Fruit fly (Drosophila melanogaster) whole organism, embryonic: ENCODE data around the gene Jhbp16.
A peak's percentile ranks its signal among the peaks of the same experiment; 100 is the strongest.

Source experiments
- CG10147 ChIP-seq: fragments of 200-800 bp; sonication (Bioruptor generic); optimal IDR thresholded peaks from 2 replicates; lab custom pipeline; 2019; ENCODE audit warnings: missing biosample characterization, mild to moderate bottlenecking, missing genetic modification characterization, moderate library complexity
- CG10321 ChIP-seq: fragments of 200-800 bp; sonication (Bioruptor generic); IDR thresholded peaks from 2 replicates; pipeline ENCODE4 v1.3.6; 2022; ENCODE audit warnings: missing biosample characterization, missing genetic modification characterization
- CG10543 ChIP-seq: fragments of 200-800 bp; sonication (Bioruptor generic); optimal IDR thresholded peaks from 3 replicates; lab custom pipeline; 2017; ENCODE audit warnings: missing biosample characterization, mild to moderate bottlenecking, missing genetic modification characterization, moderate library complexity
- CG13296 ChIP-seq: fragments of 200-800 bp; sonication (Bioruptor generic); optimal IDR thresholded peaks from 3 replicates; lab custom pipeline; 2018; ENCODE audit warnings: missing biosample characterization, mild to moderate bottlenecking, missing genetic modification characterization
- CG13624 ChIP-seq: fragments of 200-800 bp; sonication (Bioruptor generic); optimal IDR thresholded peaks from 2 replicates; lab custom pipeline; 2016; ENCODE audit warnings: missing biosample characterization, missing genetic modification characterization
- CG13775 ChIP-seq: fragments of 200-800 bp; sonication (Bioruptor generic); optimal IDR thresholded peaks from 3 replicates; lab custom pipeline; 2017; ENCODE audit warnings: missing biosample characterization, mild to moderate bottlenecking, missing genetic modification characterization
- CG15073 ChIP-seq: fragments of 200-800 bp; sonication (Bioruptor generic); optimal IDR thresholded peaks from 2 replicates; lab custom pipeline; 2016; ENCODE audit warnings: missing biosample characterization, missing genetic modification characterization
- CG17186 ChIP-seq: fragments of 200-800 bp; sonication (Bioruptor generic); optimal IDR thresholded peaks from 3 replicates; lab custom pipeline; 2017; ENCODE audit warnings: missing biosample characterization, missing genetic modification reagents, missing genetic modification characterization
- CG31388 ChIP-seq: fragments of 200-800 bp; sonication (Bioruptor generic); optimal IDR thresholded peaks from 2 replicates; lab custom pipeline; 2016; ENCODE audit warnings: missing biosample characterization, missing genetic modification characterization
- CG32532 ChIP-seq: fragments of 200-800 bp; sonication (Bioruptor generic); IDR thresholded peaks from 2 replicates; pipeline ENCODE4 v1.3.6; 2022; ENCODE audit warnings: missing biosample characterization, missing genetic modification characterization
- CG34224 ChIP-seq: fragments of 200-800 bp; sonication (Bioruptor generic); IDR thresholded peaks from 3 replicates; pipeline ENCODE4 v1.3.6; 2022; ENCODE audit warnings: missing biosample characterization, missing genetic modification characterization; ENCODE audit not compliant: partially characterized antibody
- CG3726 ChIP-seq: fragments of 200-800 bp; sonication (Bioruptor generic); IDR thresholded peaks from 3 replicates; pipeline ENCODE4, ENCODE4 v1.3.6; 2022; ENCODE audit warnings: missing biosample characterization, missing genetic modification characterization
- CG3838 ChIP-seq: fragments of 200-800 bp; sonication (Bioruptor generic); optimal IDR thresholded peaks from 3 replicates; lab custom pipeline; 2016; ENCODE audit warnings: missing biosample characterization, missing genetic modification characterization
- CG4328 ChIP-seq: fragments of 200-800 bp; sonication (Bioruptor generic); optimal IDR thresholded peaks from 3 replicates; lab custom pipeline; 2017; ENCODE audit warnings: missing biosample characterization, missing genetic modification reagents, missing genetic modification characterization
- CG5245 ChIP-seq: fragments of 200-800 bp; sonication (Bioruptor generic); optimal IDR thresholded peaks from 3 replicates; lab custom pipeline; 2016; ENCODE audit warnings: missing biosample characterization, missing genetic modification characterization
- CG6654 ChIP-seq: fragments of 200-800 bp; sonication (Bioruptor generic); optimal IDR thresholded peaks from 2 replicates; lab custom pipeline; 2017; ENCODE audit warnings: missing biosample characterization, mild to moderate bottlenecking, missing genetic modification characterization
- CG6689 ChIP-seq: fragments of 200-800 bp; sonication (Bioruptor generic); IDR thresholded peaks from 2 replicates; pipeline ENCODE4 v1.3.6; 2022; ENCODE audit warnings: missing biosample characterization, missing genetic modification characterization
- CG6813 ChIP-seq: fragments of 200-800 bp; sonication (Bioruptor generic); optimal IDR thresholded peaks from 2 replicates; lab custom pipeline; 2017; ENCODE audit warnings: missing biosample characterization, missing genetic modification characterization, mild to moderate bottlenecking, moderate library complexity, missing genetic modification reagents
- CG7963 ChIP-seq: fragments of 200-800 bp; sonication (Bioruptor generic); IDR thresholded peaks from 3 replicates; pipeline ENCODE4 v1.3.6; 2022; ENCODE audit warnings: missing biosample characterization, missing genetic modification characterization; ENCODE audit not compliant: partially characterized antibody
- CG9215 ChIP-seq: fragments of 200-800 bp; sonication (Bioruptor generic); IDR thresholded peaks from 2 replicates; pipeline ENCODE4 v1.3.6; 2022; ENCODE audit warnings: missing biosample characterization, missing genetic modification characterization
- Dad ChIP-seq: fragments of 200-800 bp; sonication (Bioruptor generic); optimal IDR thresholded peaks from 3 replicates; lab custom pipeline; 2016; ENCODE audit warnings: missing biosample characterization, missing genetic modification characterization
- ERR ChIP-seq: fragments of 200-800 bp; sonication (Bioruptor generic); optimal IDR thresholded peaks from 2 replicates; lab custom pipeline; 2016; ENCODE audit warnings: missing biosample characterization, missing genetic modification characterization
- Eip74EF ChIP-seq, 2 experiments: fragments of 200-800 bp in 1 of 2; fragments of >200 bp in 1 of 2; sonication (Bioruptor generic) in 1 of 2; optimal IDR thresholded peaks; 2 replicates each; lab custom pipeline; 2017 to 2019; ENCODE audit warnings: missing biosample characterization in 2 of 2, missing genetic modification characterization in 2 of 2, mild to moderate bottlenecking in 1 of 2, moderate library complexity in 1 of 2
- Fer2 ChIP-seq: fragments of 200-800 bp; sonication (Bioruptor generic); optimal IDR thresholded peaks from 2 replicates; lab custom pipeline; 2018; ENCODE audit warnings: missing biosample characterization, mild to moderate bottlenecking, missing genetic modification characterization, moderate library complexity
- Fer3 ChIP-seq: fragments of 200-800 bp; sonication (Bioruptor generic); optimal IDR thresholded peaks from 2 replicates; lab custom pipeline; 2018; ENCODE audit warnings: missing biosample characterization, mild to moderate bottlenecking, missing genetic modification characterization, moderate library complexity
- Hand ChIP-seq: fragments of 200-800 bp; sonication (Bioruptor generic); optimal IDR thresholded peaks from 2 replicates; lab custom pipeline; 2017; ENCODE audit warnings: mild to moderate bottlenecking, missing biosample characterization, missing genetic modification reagents, missing genetic modification characterization
- Ptx1 ChIP-seq: fragments of 200-800 bp; sonication (Bioruptor generic); IDR thresholded peaks from 2 replicates; pipeline ENCODE4 v1.3.6; 2022; ENCODE audit warnings: missing biosample characterization, missing genetic modification characterization
- Xbp1 ChIP-seq: fragments of 200-800 bp; sonication (Bioruptor generic); optimal IDR thresholded peaks from 3 replicates; lab custom pipeline; 2016; ENCODE audit warnings: missing biosample characterization, mild to moderate bottlenecking, missing genetic modification characterization
- btn ChIP-seq: fragments of 200-800 bp; sonication (Bioruptor generic); optimal IDR thresholded peaks from 2 replicates; lab custom pipeline; 2016; ENCODE audit warnings: missing biosample characterization, missing genetic modification characterization
- chn ChIP-seq: fragments of 200-800 bp; sonication (Bioruptor generic); optimal IDR thresholded peaks from 2 replicates; lab custom pipeline; 2016; ENCODE audit warnings: missing biosample characterization, missing genetic modification characterization
- corto ChIP-seq: fragments of 200-800 bp; sonication (Bioruptor generic); optimal IDR thresholded peaks from 2 replicates; lab custom pipeline; 2016; ENCODE audit warnings: missing biosample characterization, mild to moderate bottlenecking, missing genetic modification characterization, moderate library complexity
- eve ChIP-seq, 2 experiments: fragments of >200 bp; optimal IDR thresholded peaks; 2 replicates each; lab custom pipeline; 2017; ENCODE audit warnings: missing biosample characterization in 2 of 2, missing genetic modification characterization in 2 of 2
- exex ChIP-seq: fragments of 200-800 bp; sonication (Bioruptor generic); optimal IDR thresholded peaks from 4 replicates; lab custom pipeline; 2018; ENCODE audit warnings: missing biosample characterization, mild to moderate bottlenecking, missing genetic modification characterization, moderate library complexity
- fd64A ChIP-seq: fragments of 200-800 bp; sonication (Bioruptor generic); optimal IDR thresholded peaks from 3 replicates; lab custom pipeline; 2018; ENCODE audit warnings: missing biosample characterization, mild to moderate bottlenecking, missing genetic modification characterization
- hth ChIP-seq: fragments of >200 bp; optimal IDR thresholded peaks from 2 replicates; lab custom pipeline; 2017; ENCODE audit warnings: inconsistent platforms
- lov ChIP-seq, 2 experiments: fragments of 200-800 bp in 1 of 2; fragments of >200 bp in 1 of 2; sonication (Bioruptor generic) in 1 of 2; IDR thresholded peaks in 1 of 2; optimal IDR thresholded peaks in 1 of 2; 2 replicates in 1 of 2; 3 replicates in 1 of 2; pipeline versions ENCODE4 v1.3.6 to Lab custom; 2017 to 2022; ENCODE audit warnings: missing biosample characterization in 1 of 2, missing genetic modification characterization in 1 of 2
- luna ChIP-seq: fragments of 200-800 bp; sonication (Bioruptor generic); optimal IDR thresholded peaks from 2 replicates; lab custom pipeline; 2016; ENCODE audit warnings: missing biosample characterization, missing genetic modification characterization
- mld ChIP-seq: fragments of 200-800 bp; sonication (Bioruptor generic); IDR thresholded peaks from 3 replicates; pipeline ENCODE4 v1.3.6; 2022; ENCODE audit warnings: missing biosample characterization, missing genetic modification characterization; ENCODE audit not compliant: partially characterized antibody
- nerfin-2 ChIP-seq: fragments of 200-800 bp; sonication (Bioruptor generic); IDR thresholded peaks from 2 replicates; pipeline ENCODE4 v1.3.6; 2022; ENCODE audit warnings: missing biosample characterization, missing genetic modification characterization; ENCODE audit not compliant: partially characterized antibody
- nmo ChIP-seq: fragments of 200-800 bp; sonication (Bioruptor generic); optimal IDR thresholded peaks from 2 replicates; lab custom pipeline; 2018; ENCODE audit warnings: missing biosample characterization, mild to moderate bottlenecking, missing genetic modification characterization, moderate library complexity
- onecut ChIP-seq: fragments of 200-800 bp; sonication (Bioruptor generic); IDR thresholded peaks from 2 replicates; pipeline ENCODE4 v1.3.6; 2022; ENCODE audit warnings: missing biosample characterization, missing genetic modification characterization
- prd ChIP-seq, 3 experiments: fragments of >200 bp in 2 of 3; fragments of 200-800 bp in 1 of 3; sonication (Bioruptor generic) in 1 of 3; optimal IDR thresholded peaks in 2 of 3; IDR thresholded peaks in 1 of 3; 2 replicates in 2 of 3; 3 replicates in 1 of 3; pipeline versions ENCODE4 v1.3.6 to Lab custom; 2017 to 2022; ENCODE audit warnings: missing biosample characterization in 1 of 3, missing genetic modification characterization in 1 of 3
- pros ChIP-seq: fragments of 200-800 bp; sonication (Bioruptor generic); optimal IDR thresholded peaks from 3 replicates; lab custom pipeline; 2019; ENCODE audit warnings: missing biosample characterization, mild to moderate bottlenecking, missing genetic modification characterization, moderate library complexity
- repo ChIP-seq: fragments of 200-800 bp; sonication (Bioruptor generic); optimal IDR thresholded peaks from 2 replicates; lab custom pipeline; 2016; ENCODE audit warnings: missing biosample characterization, missing genetic modification characterization
- run ChIP-seq: fragments of 200-800 bp; sonication (Bioruptor generic); optimal IDR thresholded peaks from 3 replicates; lab custom pipeline; 2018; ENCODE audit warnings: missing biosample characterization, mild to moderate bottlenecking, missing genetic modification characterization
- sisA ChIP-seq: fragments of 200-800 bp; sonication (Bioruptor generic); IDR thresholded peaks from 2 replicates; pipeline ENCODE4 v1.3.6; 2022; ENCODE audit warnings: missing biosample characterization, missing genetic modification characterization
- wdn ChIP-seq: fragments of 200-800 bp; sonication (Bioruptor generic); IDR thresholded peaks from 2 replicates; pipeline ENCODE4 v1.3.6; 2022; ENCODE audit warnings: missing biosample characterization, missing genetic modification characterization
- z ChIP-seq: fragments of 200-800 bp; sonication (Bioruptor generic); IDR thresholded peaks from 3 replicates; pipeline ENCODE4 v1.3.6; 2022; ENCODE audit warnings: missing biosample characterization, missing genetic modification characterization

The Jhbp16 gene

dm6 chr3R:21616061-21616851, 47.9 kb upstream of the Jhbp16 start (continued):
- TF ChIP-seq Fer3 (tag; lab: Kevin White, UChicago) (no peak), CG15073 (no peak), CG17186 (no peak), run (tag; lab: Kevin White, UChicago) (no peak), sisA (GFP tag; lab: Robert Waterston, UW) (no peak), CG13296 (GFP tag; lab: Kevin White, UChicago) (no peak), prd (optimal IDR thresholded peaks at IDR 0.05; lab: Kevin White, UChicago) (no peak), prd (GFP tag; IDR thresholded peaks at IDR 0.05; lab: Robert Waterston, UW) (no peak), CG13624 (GFP tag; lab: Kevin White, UChicago) (no peak), nmo (GFP tag; lab: Kevin White, UChicago) (peak; percentile 13), onecut (GFP tag; lab: Robert Waterston, UW) (no peak), Ptx1 (GFP tag; lab: Robert Waterston, UW) (no peak), lov (optimal IDR thresholded peaks at IDR 0.05; lab: Kevin White, UChicago) (no peak), lov (GFP tag; IDR thresholded peaks at IDR 0.05; lab: Robert Waterston, UW) (no peak), CG34224 (no peak), CG10321 (GFP tag; lab: Robert Waterston, UW) (no peak), Hand (GFP tag; lab: Kevin White, UChicago) (peak; percentile 38), CG3726 (no peak), CG3838 (GFP tag; lab: Kevin White, UChicago) (no peak), corto (GFP tag; lab: Kevin White, UChicago) (no peak), wdn (no peak), exex (tag; lab: Kevin White, UChicago) (peak; percentile 53), pros (GFP tag; lab: Kevin White, UChicago) (peak; percentile 53), luna (GFP tag; lab: Kevin White, UChicago) (no peak), CG4328 (no peak), CG6689 (GFP tag; lab: Robert Waterston, UW) (no peak), CG31388 (GFP tag; lab: Kevin White, UChicago) (no peak), CG5245 (GFP tag; lab: Kevin White, UChicago) (no peak), CG7963 (GFP tag; lab: Robert Waterston, UW) (no peak), z (no peak), mld (GFP tag; lab: Robert Waterston, UW) (no peak), Dad (GFP tag; lab: Kevin White, UChicago) (no peak), CG9215 (GFP tag; lab: Robert Waterston, UW) (no peak), Eip74EF (GFP tag; optimal IDR thresholded peaks at IDR 0.05; lab: Kevin White, UChicago) (peak in 1 of 2 experiments; percentile 76), nerfin-2 (GFP tag; lab: Robert Waterston, UW) (no peak), CG10147 (GFP tag; lab: Kevin White, UChicago) (no peak), CG13775 (GFP tag; lab: Kevin White, UChicago) (no peak), CG6813 (GFP tag; lab: Kevin White, UChicago) (peak; percentile 3), Fer2 (tag; lab: Kevin White, UChicago) (no peak), eve (GFP tag; optimal IDR thresholded peaks at IDR 0.05; lab: Kevin White, UChicago) (no peak), hth (no peak), fd64A (GFP tag; lab: Kevin White, UChicago) (no peak), Xbp1 (GFP tag; lab: Kevin White, UChicago) (no peak), btn (GFP tag; lab: Kevin White, UChicago) (no peak), CG6654 (GFP tag; lab: Kevin White, UChicago) (no peak), repo (GFP tag; lab: Kevin White, UChicago) (no peak), chn (GFP tag; lab: Kevin White, UChicago) (no peak), CG10543 (GFP tag; lab: Kevin White, UChicago) (peak; percentile 78), ERR (GFP tag; lab: Kevin White, UChicago) (no peak), CG32532 (GFP tag; lab: Robert Waterston, UW) (no peak)
